Fruit fly (Drosophila melanogaster) Kc167 (cell line): Measurements from ENCODE around the gene Smg5.

Source experiments
- Myc ChIP-seq: fragments of >200 bp; optimal IDR thresholded peaks from 2 replicates; lab custom pipeline; 2017; ENCODE audit warnings: missing external identifiers
- psq ChIP-seq: fragments of >200 bp; optimal IDR thresholded peaks from 2 replicates; lab custom pipeline; 2017; ENCODE audit warnings: missing external identifiers

DNA sequence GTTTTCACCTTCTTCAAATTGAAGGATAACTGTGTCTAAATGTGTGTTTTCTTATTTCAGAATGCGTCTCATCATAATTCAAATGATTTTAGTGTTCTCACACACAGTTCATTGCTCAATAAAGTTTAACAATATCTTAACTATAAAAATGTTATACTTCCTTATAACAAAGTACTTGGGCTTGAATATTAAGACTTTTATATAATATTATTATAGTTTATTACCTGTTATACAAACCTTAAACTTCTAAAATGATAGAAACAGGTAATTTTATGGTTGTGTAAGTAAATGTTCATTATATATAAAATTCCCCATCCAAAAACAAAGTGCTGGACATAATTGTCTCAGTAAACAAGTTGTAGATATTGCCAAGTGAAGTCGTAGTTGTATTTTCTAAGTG, 4.6 kb upstream of the Smg5 start, which contains the start of gene Ance-2:
- TF ChIP-seq Myc (lab: Kevin White, UChicago) = no peak
- no peak for TF ChIP-seq psq (lab: Kevin White, UChicago)
